Worm (Caenorhabditis elegans): Measurements from ENCODE around the gene F20B6.6.
"Not testable (repeated sequence)": the region's sequence is repeated elsewhere in the genome, so short reads cannot be mapped to it uniquely, and the experiment has no call there.

ce11 chrX:4202114-4202513 lies at the start of gene F20B6.6:
- not testable (repeated sequence) for TF ChIP-seq rnt-1 (tag; optimal IDR thresholded peaks at IDR 0.05); che-1 (tag; optimal IDR thresholded peaks at IDR 0.05); fkh-10 (GFP tag; optimal IDR thresholded peaks at IDR 0.05); dmd-4 (tag; optimal IDR thresholded peaks at IDR 0.05; ENCODE audit: borderline replicate concordance); hlh-13 (GFP tag; optimal IDR thresholded peaks at IDR 0.05); ahr-1 (tag; optimal IDR thresholded peaks at IDR 0.05); hlh-30 (tag; optimal IDR thresholded peaks at IDR 0.05; ENCODE audit: insufficient read depth); ama-1 (optimal IDR thresholded peaks at IDR 0.05); unc-42 (tag; optimal IDR thresholded peaks at IDR 0.05); sdc-2 (tag; optimal IDR thresholded peaks at IDR 0.05); ceh-2 (tag; optimal IDR thresholded peaks at IDR 0.05); tbx-2 (tag; optimal IDR thresholded peaks at IDR 0.05)

Data from whole organism, late embryonic.